Worm (Caenorhabditis elegans) whole organism, late embryonic: ENCODE data around the gene tlk-1.

Experiments used
- C08G9.2 ChIP-seq: sonication (generic microtip); optimal IDR thresholded peaks from 2 replicates; lab custom pipeline; 2016; ENCODE audit warnings: mild to moderate bottlenecking, missing genetic modification characterization, moderate library complexity, missing compliant biosample characterization
- C38D4.7 ChIP-seq: fragments of 200-800 bp; sonication (Bioruptor generic); optimal IDR thresholded peaks from 2 replicates; lab custom pipeline; 2018; ENCODE audit warnings: mild to moderate bottlenecking, missing genetic modification characterization, moderate library complexity, missing compliant biosample characterization
- F13H6.1 ChIP-seq: sonication (generic microtip); optimal IDR thresholded peaks from 2 replicates; lab custom pipeline; 2016; ENCODE audit warnings: missing genetic modification characterization, missing compliant biosample characterization
- K09A11.1 ChIP-seq: sonication (generic microtip); optimal IDR thresholded peaks from 2 replicates; lab custom pipeline; 2017; ENCODE audit warnings: antibody characterized with exemption, mild to moderate bottlenecking, missing genetic modification characterization, missing compliant biosample characterization; ENCODE audit not compliant: insufficient read depth
- Y22D7AL.16 ChIP-seq: sonication (generic microtip); optimal IDR thresholded peaks from 2 replicates; lab custom pipeline; 2016; ENCODE audit warnings: missing genetic modification characterization, missing compliant biosample characterization
- ahr-1 ChIP-seq: sonication (generic microtip); optimal IDR thresholded peaks from 2 replicates; lab custom pipeline; 2016; ENCODE audit warnings: missing genetic modification characterization, missing compliant biosample characterization
- ama-1 ChIP-seq: fragments of 150-350 bp; optimal IDR thresholded peaks from 2 replicates; lab custom pipeline; 2014
- ceh-14 ChIP-seq: sonication (generic microtip); optimal IDR thresholded peaks from 2 replicates; lab custom pipeline; 2016; ENCODE audit warnings: missing genotype, missing genetic modification characterization, missing compliant biosample characterization
- ceh-18 ChIP-seq: sonication (generic microtip); optimal IDR thresholded peaks from 2 replicates; lab custom pipeline; 2016; ENCODE audit warnings: missing genetic modification characterization, missing compliant biosample characterization
- ceh-24 ChIP-seq: sonication (generic microtip); optimal IDR thresholded peaks from 2 replicates; lab custom pipeline; 2016; ENCODE audit warnings: mild to moderate bottlenecking, missing genetic modification characterization, missing compliant biosample characterization
- ceh-30 ChIP-seq: fragments of 150-350 bp; optimal IDR thresholded peaks from 2 replicates; lab custom pipeline; 2014; ENCODE audit warnings: missing biosample characterization, missing genetic modification characterization
- ceh-31 ChIP-seq: sonication (generic microtip); optimal IDR thresholded peaks from 2 replicates; lab custom pipeline; 2016; ENCODE audit warnings: missing genetic modification characterization, missing compliant biosample characterization
- ceh-48 ChIP-seq: sonication (generic microtip); optimal IDR thresholded peaks from 2 replicates; lab custom pipeline; 2016; ENCODE audit warnings: missing genetic modification characterization, inconsistent platforms, missing compliant biosample characterization
- ceh-6 ChIP-seq: fragments of 200-800 bp; sonication (Bioruptor generic); optimal IDR thresholded peaks from 2 replicates; lab custom pipeline; 2018; ENCODE audit warnings: mild to moderate bottlenecking, missing genetic modification characterization, missing compliant biosample characterization
- ceh-9 ChIP-seq: sonication (generic microtip); optimal IDR thresholded peaks from 2 replicates; lab custom pipeline; 2016; ENCODE audit warnings: mild to moderate bottlenecking, missing genetic modification characterization, inconsistent platforms, missing compliant biosample characterization
- elt-4 ChIP-seq: sonication (generic microtip); optimal IDR thresholded peaks from 2 replicates; lab custom pipeline; 2016; ENCODE audit warnings: missing genetic modification characterization, missing compliant biosample characterization
- ets-4 ChIP-seq: sonication (generic microtip); optimal IDR thresholded peaks from 2 replicates; lab custom pipeline; 2016; ENCODE audit warnings: missing genetic modification characterization, missing compliant biosample characterization
- eyg-1 ChIP-seq: sonication (generic microtip); optimal IDR thresholded peaks from 2 replicates; lab custom pipeline; 2016; ENCODE audit warnings: missing genotype, missing genetic modification characterization, missing compliant biosample characterization
- fkh-6 ChIP-seq: sonication (generic microtip); optimal IDR thresholded peaks from 2 replicates; lab custom pipeline; 2016; ENCODE audit warnings: missing genetic modification characterization, missing compliant biosample characterization
- hlh-13 ChIP-seq: fragments of 200-800 bp; sonication (Bioruptor generic); optimal IDR thresholded peaks from 2 replicates; lab custom pipeline; 2018; ENCODE audit warnings: mild to moderate bottlenecking, missing genetic modification characterization, missing compliant biosample characterization
- hlh-6 ChIP-seq: sonication (generic microtip); optimal IDR thresholded peaks from 2 replicates; lab custom pipeline; 2016; ENCODE audit warnings: missing genotype, missing genetic modification characterization, missing compliant biosample characterization
- hlh-8 ChIP-seq: sonication (generic microtip); optimal IDR thresholded peaks from 2 replicates; lab custom pipeline; 2016; ENCODE audit warnings: missing genotype, missing genetic modification characterization, missing compliant biosample characterization
- lin-11 ChIP-seq: fragments of 200-800 bp; sonication (Bioruptor generic); optimal IDR thresholded peaks from 2 replicates; lab custom pipeline; 2018; ENCODE audit warnings: mild to moderate bottlenecking, missing genetic modification characterization, missing compliant biosample characterization
- nhr-232 ChIP-seq: sonication (generic microtip); optimal IDR thresholded peaks from 2 replicates; lab custom pipeline; 2016; ENCODE audit warnings: missing genetic modification characterization, missing compliant biosample characterization
- pat-9 ChIP-seq: fragments of 200-800 bp; sonication (Bioruptor generic); optimal IDR thresholded peaks from 2 replicates; lab custom pipeline; 2018; ENCODE audit warnings: mild to moderate bottlenecking, missing genetic modification characterization, moderate library complexity, missing compliant biosample characterization
- pha-4 ChIP-seq: fragments of 150-350 bp; optimal IDR thresholded peaks from 2 replicates; lab custom pipeline; 2018; ENCODE audit warnings: missing biosample characterization, missing genetic modification reagents, missing genetic modification characterization
- pros-1 ChIP-seq: fragments of 150-350 bp; optimal IDR thresholded peaks from 2 replicates; lab custom pipeline; 2014; ENCODE audit warnings: missing biosample characterization, missing genetic modification reagents, missing genetic modification characterization
- ref-2 ChIP-seq: sonication (generic microtip); optimal IDR thresholded peaks from 2 replicates; lab custom pipeline; 2016; ENCODE audit warnings: missing genetic modification characterization, missing compliant biosample characterization
- sdc-2 ChIP-seq: sonication (generic microtip); optimal IDR thresholded peaks from 2 replicates; lab custom pipeline; 2016; ENCODE audit warnings: missing genotype, missing genetic modification characterization, missing compliant biosample characterization
- tbx-2 ChIP-seq: sonication (generic microtip); optimal IDR thresholded peaks from 2 replicates; lab custom pipeline; 2016; ENCODE audit warnings: missing genetic modification characterization, missing compliant biosample characterization
- tbx-7 ChIP-seq: sonication (generic microtip); optimal IDR thresholded peaks from 2 replicates; lab custom pipeline; 2016; ENCODE audit warnings: missing genotype, missing genetic modification characterization, missing compliant biosample characterization
- ttx-3 ChIP-seq: sonication (generic microtip); optimal IDR thresholded peaks from 2 replicates; lab custom pipeline; 2016; ENCODE audit warnings: missing genetic modification reagents, missing genetic modification characterization, missing compliant biosample characterization
- unc-3 ChIP-seq, 2 experiments: fragments of 200-800 bp in 1 of 2; sonication (Bioruptor generic) in 1 of 2; sonication (generic microtip) in 1 of 2; conservative IDR thresholded peaks in 1 of 2; optimal IDR thresholded peaks in 1 of 2; 2 replicates each; pipeline versions ENCODE4 v1.3.6 to Lab custom; 2016 to 2022; ENCODE audit warnings: missing compliant biosample characterization in 2 of 2, missing genetic modification characterization in 2 of 2, missing genetic modification reagents in 1 of 2
- unc-42 ChIP-seq: sonication (generic microtip); optimal IDR thresholded peaks from 2 replicates; lab custom pipeline; 2016; ENCODE audit warnings: missing genotype, missing genetic modification characterization, missing compliant biosample characterization
- unc-55 ChIP-seq: sonication (generic microtip); optimal IDR thresholded peaks from 2 replicates; lab custom pipeline; 2017; ENCODE audit warnings: missing biosample characterization, missing genetic modification reagents, missing genetic modification characterization
- unc-86 ChIP-seq: sonication (generic microtip); optimal IDR thresholded peaks from 2 replicates; lab custom pipeline; 2016; ENCODE audit warnings: missing genetic modification characterization, missing compliant biosample characterization
- ztf-16 ChIP-seq: sonication (generic microtip); optimal IDR thresholded peaks from 2 replicates; lab custom pipeline; 2017; ENCODE audit warnings: missing genetic modification characterization, missing compliant biosample characterization

tlk-1 gene

DNA sequence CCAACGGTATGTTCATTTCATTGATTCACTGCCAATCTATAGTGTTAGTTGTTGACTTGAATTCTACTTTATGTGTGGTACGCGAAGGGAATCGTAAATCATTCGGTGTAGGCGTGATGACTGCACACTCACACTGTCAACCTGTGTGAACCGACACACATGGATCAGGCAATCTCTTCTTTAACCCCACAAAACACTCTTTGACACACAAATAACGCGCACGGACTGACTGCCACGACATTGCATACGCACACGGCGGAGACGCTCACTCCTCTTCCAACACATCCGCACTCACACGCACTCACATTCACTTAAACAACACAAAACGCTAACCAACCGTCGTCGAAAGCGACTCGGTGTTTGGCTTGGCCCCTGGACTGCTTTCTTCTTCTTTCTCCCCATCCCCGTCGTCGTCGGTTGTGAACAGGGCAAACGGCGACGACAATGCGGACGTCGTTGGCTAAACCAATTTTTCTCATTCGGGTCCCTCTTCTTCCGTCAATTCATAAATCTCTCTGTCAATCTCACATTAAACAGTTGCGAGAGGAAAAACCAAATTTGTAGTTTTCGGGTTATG, 526 bp downstream of the tlk-1 start:
- TF ChIP-seq unc-3 (GFP tag; conservative IDR thresholded peaks at IDR 0.05; lab: Robert Waterston, UW): no peak
- no peak for TF ChIP-seq unc-3 (tag; optimal IDR thresholded peaks at IDR 0.05; lab: Kevin White, UChicago)
- peak; percentile 50 for TF ChIP-seq hlh-6 (tag; lab: Kevin White, UChicago)
- TF ChIP-seq Y22D7AL.16 (tag; lab: Kevin White, UChicago): no peak
- TF ChIP-seq pros-1 (tag; lab: Kevin White, UChicago): no peak
- no peak for TF ChIP-seq ceh-9 (tag; lab: Kevin White, UChicago)
- TF ChIP-seq pha-4 (tag; lab: Kevin White, UChicago): no peak
- TF ChIP-seq C08G9.2 (tag; lab: Kevin White, UChicago): no peak
- no peak for TF ChIP-seq ets-4 (tag; lab: Kevin White, UChicago)
- no peak for TF ChIP-seq ama-1 (lab: Kevin White, UChicago)
- TF ChIP-seq ztf-16 (tag; lab: Kevin White, UChicago): no peak
- no peak for TF ChIP-seq ceh-18 (tag; lab: Kevin White, UChicago)
- no peak for TF ChIP-seq F13H6.1 (tag; lab: Kevin White, UChicago)
- TF ChIP-seq sdc-2 (tag; lab: Kevin White, UChicago): peak; percentile 29
- TF ChIP-seq ref-2 (tag; lab: Kevin White, UChicago): no peak
- TF ChIP-seq lin-11 (tag; lab: Kevin White, UChicago): no peak
- no peak for TF ChIP-seq K09A11.1 (tag; lab: Kevin White, UChicago)
- no peak for TF ChIP-seq tbx-7 (tag; lab: Kevin White, UChicago)
- peak; percentile 80 for TF ChIP-seq unc-55 (GFP tag; lab: Kevin White, UChicago)
- no peak for TF ChIP-seq ttx-3 (tag; lab: Kevin White, UChicago)
- no peak for TF ChIP-seq ceh-48 (tag; lab: Kevin White, UChicago)
- no peak for TF ChIP-seq eyg-1 (tag; lab: Kevin White, UChicago)
- no peak for TF ChIP-seq unc-86 (tag; lab: Kevin White, UChicago)
- TF ChIP-seq hlh-13 (GFP tag; lab: Kevin White, UChicago): no peak
- TF ChIP-seq C38D4.7 (GFP tag; lab: Kevin White, UChicago): no peak
- no peak for TF ChIP-seq nhr-232 (tag; lab: Kevin White, UChicago)
- no peak for TF ChIP-seq ceh-24
- TF ChIP-seq hlh-8 (tag; lab: Kevin White, UChicago): no peak
- TF ChIP-seq unc-42 (tag; lab: Kevin White, UChicago): peak; percentile 40
- no peak for TF ChIP-seq ceh-30 (tag; lab: Kevin White, UChicago)
- no peak for TF ChIP-seq ceh-14 (tag; lab: Kevin White, UChicago)
- TF ChIP-seq ceh-31 (tag; lab: Kevin White, UChicago): peak; percentile 2
- TF ChIP-seq pat-9 (tag; lab: Kevin White, UChicago): no peak
- TF ChIP-seq elt-4 (tag; lab: Kevin White, UChicago): no peak
- TF ChIP-seq fkh-6 (tag; lab: Kevin White, UChicago): no peak

DNA sequence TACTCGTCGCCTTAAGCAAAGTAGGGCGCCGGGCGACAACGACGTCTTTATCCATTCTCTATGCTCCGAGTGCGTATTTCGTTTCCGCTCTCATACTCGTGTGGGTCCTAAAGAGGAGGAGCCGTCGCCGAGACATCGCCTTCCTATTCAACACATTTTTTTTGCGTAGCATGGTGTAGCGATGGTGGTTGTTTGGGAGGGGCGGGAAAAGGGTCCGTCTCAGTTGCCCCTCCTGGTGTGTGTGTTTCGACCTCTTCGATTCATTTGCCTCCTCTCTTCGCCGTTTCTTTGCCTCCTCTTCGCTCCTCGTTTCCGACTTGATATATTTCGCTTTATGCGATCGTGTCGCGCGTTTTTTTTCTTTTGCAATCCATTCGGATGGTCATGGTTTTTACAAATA, 2.1 kb downstream of the tlk-1 start:
- no peak for TF ChIP-seq ahr-1 (tag; lab: Kevin White, UChicago)
- no peak for TF ChIP-seq ceh-6
- TF ChIP-seq nhr-232 (tag; lab: Kevin White, UChicago): no peak

DNA sequence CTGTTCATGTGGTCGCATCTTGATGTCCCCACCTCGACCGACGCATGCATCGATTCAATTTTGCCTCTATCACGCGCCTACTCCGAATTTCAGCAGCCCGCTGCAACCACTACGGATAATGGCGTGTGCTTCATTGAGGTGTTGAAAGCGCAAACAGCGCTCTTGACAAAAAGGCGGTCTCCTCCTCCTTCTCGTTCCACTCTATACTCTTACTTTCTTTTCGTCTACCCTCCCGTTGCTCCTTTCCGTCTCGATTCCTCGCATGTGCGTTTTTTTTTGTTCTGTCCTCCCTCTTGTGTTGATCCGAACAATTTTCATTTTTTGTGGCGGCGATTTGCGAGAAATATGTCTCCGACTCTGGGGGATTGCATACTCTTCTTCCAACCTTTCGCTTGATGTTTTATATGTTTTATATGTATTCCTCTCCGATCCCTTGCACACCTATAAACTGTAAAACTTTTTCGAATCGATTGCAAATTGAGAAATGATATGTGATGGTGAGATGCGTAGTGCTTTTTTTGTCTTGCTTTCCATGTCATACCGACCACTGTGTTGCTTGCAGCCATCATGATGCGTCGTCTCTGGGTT, 3.1 kb downstream of the tlk-1 start:
- TF ChIP-seq ceh-14 (tag; lab: Kevin White, UChicago): peak; percentile 12
- TF ChIP-seq ceh-30 (tag; lab: Kevin White, UChicago): no peak
- TF ChIP-seq tbx-2 (tag; lab: Kevin White, UChicago): peak; percentile 40
- TF ChIP-seq, all 69 proteins: peak for 2
